Worm (Caenorhabditis elegans) whole organism, L3 larva: ENCODE data around the gene srb-6.

Experiments
- ZK546.5 ChIP-seq: sonication (generic microtip); optimal IDR thresholded peaks from 2 replicates; lab custom pipeline; 2017; ENCODE audit warnings: missing biosample characterization, missing genetic modification characterization
- ama-1 ChIP-seq: fragments of 150-350 bp; optimal IDR thresholded peaks from 2 replicates; lab custom pipeline; 2018
- ceh-16 ChIP-seq: sonication (generic microtip); optimal IDR thresholded peaks from 2 replicates; lab custom pipeline; 2017; ENCODE audit warnings: missing biosample characterization, missing genetic modification characterization
- ceh-28 ChIP-seq: fragments of 150-350 bp; optimal IDR thresholded peaks from 2 replicates; lab custom pipeline; 2014; ENCODE audit warnings: missing biosample characterization, missing genetic modification reagents, missing genetic modification characterization
- ceh-82 ChIP-seq: fragments of 150-350 bp; optimal IDR thresholded peaks from 2 replicates; lab custom pipeline; 2014; ENCODE audit warnings: missing biosample characterization, missing genetic modification characterization
- ceh-9 ChIP-seq: sonication (generic microtip); optimal IDR thresholded peaks from 2 replicates; lab custom pipeline; 2018; ENCODE audit warnings: missing biosample characterization, missing genetic modification characterization
- daf-12 ChIP-seq: fragments of 150-350 bp; optimal IDR thresholded peaks from 2 replicates; lab custom pipeline; 2014; ENCODE audit warnings: missing biosample characterization, missing genetic modification reagents, missing genetic modification characterization
- egl-27 ChIP-seq: sonication (generic microtip); optimal IDR thresholded peaks from 4 replicates; lab custom pipeline; 2017; ENCODE audit warnings: missing biosample characterization, missing genetic modification reagents, missing genetic modification characterization
- egl-5 ChIP-seq: fragments of 150-350 bp; optimal IDR thresholded peaks from 2 replicates; lab custom pipeline; 2017; ENCODE audit warnings: missing biosample characterization, missing genetic modification reagents, missing genetic modification characterization, inconsistent platforms
- elt-1 ChIP-seq: fragments of 150-350 bp; optimal IDR thresholded peaks from 2 replicates; lab custom pipeline; 2014; ENCODE audit warnings: missing biosample characterization, missing genetic modification characterization
- elt-2 ChIP-seq: sonication (generic microtip); optimal IDR thresholded peaks from 2 replicates; lab custom pipeline; 2016; ENCODE audit warnings: missing genetic modification reagents, mild to moderate bottlenecking, missing genetic modification characterization, missing compliant biosample characterization
- elt-3 ChIP-seq, 3 experiments: fragments of 150-350 bp in 1 of 3; sonication (generic microtip) in 2 of 3; optimal IDR thresholded peaks; 2 replicates in 2 of 3; 4 replicates in 1 of 3; lab custom pipeline; 2014 to 2017; ENCODE audit warnings: missing biosample characterization in 3 of 3, missing genetic modification characterization in 3 of 3
- eor-1 ChIP-seq, 2 experiments: fragments of 150-350 bp; optimal IDR thresholded peaks; 2 replicates each; lab custom pipeline; 2014 to 2018; ENCODE audit warnings: missing biosample characterization in 2 of 2, missing genetic modification characterization in 2 of 2
- fkh-10 ChIP-seq: sonication (generic microtip); optimal IDR thresholded peaks from 2 replicates; lab custom pipeline; 2017; ENCODE audit warnings: missing biosample characterization, missing genetic modification reagents, missing genetic modification characterization
- fkh-2 ChIP-seq: fragments of 150-350 bp; optimal IDR thresholded peaks from 2 replicates; lab custom pipeline; 2014; ENCODE audit warnings: missing biosample characterization, missing genetic modification reagents, missing genetic modification characterization
- fos-1 ChIP-seq: fragments of 150-350 bp; optimal IDR thresholded peaks from 2 replicates; lab custom pipeline; 2014; ENCODE audit warnings: missing biosample characterization, missing genetic modification characterization
- hmg-11 ChIP-seq: sonication (generic microtip); optimal IDR thresholded peaks from 2 replicates; lab custom pipeline; 2016; ENCODE audit warnings: missing genetic modification characterization, missing compliant biosample characterization
- jun-1 ChIP-seq: fragments of 150-350 bp; optimal IDR thresholded peaks from 2 replicates; lab custom pipeline; 2014; ENCODE audit warnings: missing biosample characterization, missing genetic modification reagents, missing genetic modification characterization
- lin-15B ChIP-seq: fragments of 150-350 bp; optimal IDR thresholded peaks from 2 replicates; lab custom pipeline; 2014; ENCODE audit warnings: missing biosample characterization, missing genetic modification characterization
- lin-39 ChIP-seq: fragments of 150-350 bp; optimal IDR thresholded peaks from 2 replicates; lab custom pipeline; 2018; ENCODE audit warnings: missing biosample characterization, missing genetic modification reagents, missing genetic modification characterization
- mdl-1 ChIP-seq: fragments of 150-350 bp; optimal IDR thresholded peaks from 2 replicates; lab custom pipeline; 2014; ENCODE audit warnings: missing biosample characterization, missing genetic modification characterization
- mml-1 ChIP-seq: fragments of 150-350 bp; sonication (generic microtip); optimal IDR thresholded peaks from 3 replicates; lab custom pipeline; 2014; ENCODE audit warnings: missing biosample characterization, missing genetic modification characterization
- nfya-1 ChIP-seq: sonication (generic microtip); optimal IDR thresholded peaks from 2 replicates; lab custom pipeline; 2017; ENCODE audit warnings: missing genetic modification characterization, mild to moderate bottlenecking, missing compliant biosample characterization, antibody characterized with exemption, moderate library complexity; ENCODE audit not compliant: insufficient read depth
- nhr-11 ChIP-seq: fragments of 150-350 bp; optimal IDR thresholded peaks from 2 replicates; lab custom pipeline; 2014; ENCODE audit warnings: missing biosample characterization, missing genetic modification characterization
- nhr-12 ChIP-seq: fragments of 150-350 bp; optimal IDR thresholded peaks from 2 replicates; lab custom pipeline; 2014; ENCODE audit warnings: missing biosample characterization, missing genetic modification characterization
- nhr-23 ChIP-seq: fragments of 150-350 bp; optimal IDR thresholded peaks from 2 replicates; lab custom pipeline; 2014; ENCODE audit warnings: missing biosample characterization, missing genetic modification reagents, missing genetic modification characterization
- nhr-237 ChIP-seq: fragments of 150-350 bp; optimal IDR thresholded peaks from 2 replicates; lab custom pipeline; 2014; ENCODE audit warnings: missing biosample characterization, missing genetic modification characterization
- nhr-25 ChIP-seq: sonication (generic microtip); optimal IDR thresholded peaks from 2 replicates; lab custom pipeline; 2017; ENCODE audit warnings: missing biosample characterization, missing genetic modification characterization
- nhr-28 ChIP-seq: fragments of 150-350 bp; optimal IDR thresholded peaks from 2 replicates; lab custom pipeline; 2014; ENCODE audit warnings: missing biosample characterization, missing genetic modification characterization
- nhr-43 ChIP-seq: sonication (generic microtip); optimal IDR thresholded peaks from 2 replicates; lab custom pipeline; 2016; ENCODE audit warnings: mild to moderate bottlenecking, missing genetic modification characterization, missing compliant biosample characterization; ENCODE audit not compliant: poor library complexity, severe bottlenecking
- nhr-67 ChIP-seq: fragments of 150-350 bp; optimal IDR thresholded peaks from 2 replicates; lab custom pipeline; 2014; ENCODE audit warnings: missing biosample characterization, missing genetic modification characterization
- nhr-76 ChIP-seq: fragments of 150-350 bp; sonication (generic microtip); optimal IDR thresholded peaks from 5 replicates; lab custom pipeline; 2014; ENCODE audit warnings: missing biosample characterization, missing genetic modification characterization
- nhr-77 ChIP-seq: fragments of 150-350 bp; optimal IDR thresholded peaks from 2 replicates; lab custom pipeline; 2014; ENCODE audit warnings: missing biosample characterization, missing genetic modification characterization
- pha-4 ChIP-seq: fragments of 150-350 bp; optimal IDR thresholded peaks from 2 replicates; lab custom pipeline; 2014; ENCODE audit warnings: missing biosample characterization, missing genetic modification reagents, missing genetic modification characterization
- pqm-1 ChIP-seq: fragments of 150-350 bp; optimal IDR thresholded peaks from 2 replicates; lab custom pipeline; 2017; ENCODE audit warnings: missing biosample characterization, missing genetic modification characterization, inconsistent platforms
- sea-2 ChIP-seq: fragments of 150-350 bp; sonication (generic microtip); optimal IDR thresholded peaks from 4 replicates; lab custom pipeline; 2014; ENCODE audit warnings: missing biosample characterization, missing genetic modification reagents, missing genetic modification characterization
- tbx-2 ChIP-seq: sonication (generic microtip); optimal IDR thresholded peaks from 2 replicates; lab custom pipeline; 2016; ENCODE audit warnings: mild to moderate bottlenecking, missing genetic modification characterization, missing compliant biosample characterization
- unc-39 ChIP-seq: sonication (generic microtip); optimal IDR thresholded peaks from 4 replicates; lab custom pipeline; 2017; ENCODE audit warnings: missing biosample characterization, missing genetic modification characterization
- unc-62 ChIP-seq: fragments of 150-350 bp; sonication (generic microtip); optimal IDR thresholded peaks from 4 replicates; lab custom pipeline; 2014; ENCODE audit warnings: missing biosample characterization, missing genetic modification reagents, missing genetic modification characterization
- zag-1 ChIP-seq: fragments of 150-350 bp; optimal IDR thresholded peaks from 2 replicates; lab custom pipeline; 2014; ENCODE audit warnings: missing biosample characterization, missing genetic modification characterization
- ztf-11 ChIP-seq: fragments of 150-350 bp; optimal IDR thresholded peaks from 2 replicates; lab custom pipeline; 2014; ENCODE audit warnings: missing biosample characterization, missing genetic modification characterization
- ztf-4 ChIP-seq: fragments of 150-350 bp; optimal IDR thresholded peaks from 2 replicates; lab custom pipeline; 2014; ENCODE audit warnings: missing biosample characterization, missing genetic modification characterization

The srb-6 gene

ce11 chrII:10168905-10169782 lies 25.6 kb upstream of the srb-6 start, which contains the start of gene daf-19 (continued):
- TF ChIP-seq nhr-43 (no peak), ceh-82 (tag; lab: Kevin White, UChicago) (no peak), unc-39 (tag; lab: Kevin White, UChicago) (no peak), ztf-4 (tag; lab: Kevin White, UChicago) (no peak)

ce11 chrII:10170837-10171318 lies 23.8 kb upstream of the srb-6 start, which contains the start of gene gpd-4:
Gene gpd-4, plus strand, starts transcription at chrII:10171268.
- TF ChIP-seq fos-1 (tag; lab: Kevin White, UChicago) (no peak), pqm-1 (no peak), nhr-28 (tag; lab: Kevin White, UChicago) (no peak), eor-1 (tag; optimal IDR thresholded peaks at IDR 0.05; lab: Kevin White, UChicago) (no peak), mdl-1 (tag; lab: Kevin White, UChicago) (no peak), mml-1 (no peak), egl-5 (tag; lab: Kevin White, UChicago) (no peak), nhr-12 (tag; lab: Kevin White, UChicago) (no peak), nfya-1 (tag; lab: Kevin White, UChicago) (no peak), elt-3 (tag; optimal IDR thresholded peaks at IDR 0.05; lab: Kevin White, UChicago) (no peak), ztf-11 (tag; lab: Kevin White, UChicago) (no peak), ceh-28 (tag; lab: Kevin White, UChicago) (no peak), nhr-25 (tag; lab: Kevin White, UChicago) (no peak), nhr-77 (tag; lab: Kevin White, UChicago) (no peak), elt-2 (tag; lab: Kevin White, UChicago) (no peak), pha-4 (no peak), nhr-76 (tag; lab: Kevin White, UChicago) (no peak), unc-62 (GFP tag; lab: Kevin White, UChicago) (no peak)
- TF ChIP-seq, all 47 proteins: peak for 0

ce11 chrII:10172436-10172973 lies 22.2 kb upstream of the srb-6 start, which contains the start of gene wbp-11:
Gene wbp-11, plus strand, starts transcription at chrII:10172923.
- TF ChIP-seq sea-2 (GFP tag; lab: Kevin White, UChicago): no peak
- no peak for TF ChIP-seq elt-2 (tag; lab: Kevin White, UChicago)
- TF ChIP-seq ceh-9: no peak
- no peak for TF ChIP-seq elt-3 (tag; optimal IDR thresholded peaks at IDR 0.05; lab: Kevin White, UChicago)
- no peak for TF ChIP-seq zag-1 (tag; lab: Kevin White, UChicago)
- no peak for TF ChIP-seq ztf-4 (tag; lab: Kevin White, UChicago)
- TF ChIP-seq nfya-1 (tag; lab: Kevin White, UChicago): peak; percentile 47
- TF ChIP-seq ZK546.5: no peak
- no peak for TF ChIP-seq mdl-1 (tag; lab: Kevin White, UChicago)
- peak; percentile 69 for TF ChIP-seq pha-4
- TF ChIP-seq tbx-2 (tag; lab: Kevin White, UChicago): no peak
- TF ChIP-seq fkh-10 (GFP tag; lab: Kevin White, UChicago): no peak
- TF ChIP-seq daf-12 (tag; lab: Kevin White, UChicago): no peak
- no peak for TF ChIP-seq nhr-43
- TF ChIP-seq nhr-237 (tag; lab: Kevin White, UChicago): no peak
- TF ChIP-seq hmg-11 (tag; lab: Kevin White, UChicago): peak; percentile 10
- peak; percentile 66 for TF ChIP-seq lin-15B (tag; lab: Kevin White, UChicago)

- TF ChIP-seq fkh-10 (GFP tag; lab: Kevin White, UChicago): no peak
- TF ChIP-seq nhr-25 (tag; lab: Kevin White, UChicago): peak; percentile 71
- TF ChIP-seq ceh-16 (tag; lab: Kevin White, UChicago): no peak
- no peak for TF ChIP-seq nhr-67
- no peak for TF ChIP-seq ceh-28 (tag; lab: Kevin White, UChicago)
- TF ChIP-seq lin-15B (tag; lab: Kevin White, UChicago): peak; percentile 97
- TF ChIP-seq ama-1 (lab: Kevin White, UChicago): peak; percentile 68
- TF ChIP-seq lin-39 (tag; lab: Kevin White, UChicago): no peak
- TF ChIP-seq fos-1 (tag; lab: Kevin White, UChicago): no peak
- no peak for TF ChIP-seq egl-27 (tag; lab: Kevin White, UChicago)
- TF ChIP-seq mdl-1 (tag; lab: Kevin White, UChicago): no peak
- TF ChIP-seq nhr-77 (tag; lab: Kevin White, UChicago): no peak
- peak; percentile 32 for TF ChIP-seq jun-1 (tag; lab: Kevin White, UChicago)
- no peak for TF ChIP-seq nhr-76 (tag; lab: Kevin White, UChicago)
- TF ChIP-seq nfya-1 (tag; lab: Kevin White, UChicago): no peak
- peak; percentile 29 for TF ChIP-seq elt-2 (tag; lab: Kevin White, UChicago)
- TF ChIP-seq nhr-11 (tag; lab: Kevin White, UChicago): no peak
- TF ChIP-seq elt-1 (tag; lab: Kevin White, UChicago): no peak
- TF ChIP-seq ztf-4 (tag; lab: Kevin White, UChicago): no peak
- TF ChIP-seq fkh-2 (tag; lab: Kevin White, UChicago): no peak
- TF ChIP-seq nhr-28 (tag; lab: Kevin White, UChicago): no peak
- no peak for TF ChIP-seq egl-5 (tag; lab: Kevin White, UChicago)
- peak; percentile 57 for TF ChIP-seq nhr-23 (tag; lab: Kevin White, UChicago)
- TF ChIP-seq daf-12 (tag; lab: Kevin White, UChicago): no peak
- no peak for TF ChIP-seq unc-62 (GFP tag; lab: Kevin White, UChicago)
- TF ChIP-seq nhr-43: peak; percentile 36
- no peak for TF ChIP-seq zag-1 (tag; lab: Kevin White, UChicago)
These were observed 20.4 kb upstream of the srb-6 start, which contains the start of gene F33H1.4 for ce11 chrII:10174338-10174737. Gene F33H1.4, plus strand, starts transcription at chrII:10174648.
